Fruit fly (Drosophila melanogaster): Measurements from ENCODE around the gene CG9132.

The CG9132 gene

dm6 chrX:16751579-16752156 is 48.8 kb downstream of the CG9132 start, which contains the start of gene goe:
Gene goe, minus strand, starts transcription at chrX:16751910.
- peak; percentile 55 for TF ChIP-seq CG10631 (GFP tag; optimal IDR thresholded peaks at IDR 0.05)
- TF ChIP-seq Ets21C (GFP tag; optimal IDR thresholded peaks at IDR 0.05): peak; percentile 67
- TF ChIP-seq pdm3 (GFP tag; optimal IDR thresholded peaks at IDR 0.05): peak; percentile 67
- TF ChIP-seq Smox (GFP tag; optimal IDR thresholded peaks at IDR 0.05): peak; percentile 60
- TF ChIP-seq Eip93F (GFP tag; optimal IDR thresholded peaks at IDR 0.05): no peak
- no peak for TF ChIP-seq CG8119 (GFP tag; IDR thresholded peaks at IDR 0.05)
- TF ChIP-seq Sox14 (GFP tag; optimal IDR thresholded peaks at IDR 0.05): peak; percentile 68
- TF ChIP-seq salr (GFP tag; optimal IDR thresholded peaks at IDR 0.05): peak in 1 of 2 experiments; percentile 8
- TF ChIP-seq CG11762 (GFP tag; optimal IDR thresholded peaks at IDR 0.05; ENCODE audit: insufficient read depth): no peak
- peak; percentile 27 for TF ChIP-seq dac (GFP tag; optimal IDR thresholded peaks at IDR 0.05)
- no peak for TF ChIP-seq CG15336 (GFP tag; IDR thresholded peaks at IDR 0.05)
- TF ChIP-seq svp (GFP tag): peak; percentile 80
- TF ChIP-seq topi (GFP tag; optimal IDR thresholded peaks at IDR 0.05): peak; percentile 49
- peak; percentile 27 for TF ChIP-seq CG11902 (GFP tag; optimal IDR thresholded peaks at IDR 0.05)
- peak; percentile 43 for TF ChIP-seq CG3919 (GFP tag; optimal IDR thresholded peaks at IDR 0.05)
- peak; percentile 39 for TF ChIP-seq CG8632 (GFP tag; optimal IDR thresholded peaks at IDR 0.05)
- 0 out of 2 replicates have a peak, but pooled peaks have one; percentile 21 for TF ChIP-seq CG11294 (GFP tag; IDR thresholded peaks at IDR 0.05)
- peak; percentile 65 for TF ChIP-seq CG6792 (GFP tag; optimal IDR thresholded peaks at IDR 0.05)
- peak; percentile 39 for TF ChIP-seq Sox15 (GFP tag; optimal IDR thresholded peaks at IDR 0.05)
- TF ChIP-seq achi (GFP tag; optimal IDR thresholded peaks at IDR 0.05): peak; percentile 49
- TF ChIP-seq Hr39 (GFP tag; optimal IDR thresholded peaks at IDR 0.05): peak; percentile 81
- no peak for TF ChIP-seq CG10669 (GFP tag; optimal IDR thresholded peaks at IDR 0.05)
- peak; percentile 60 for TF ChIP-seq Eip75B (GFP tag; optimal IDR thresholded peaks at IDR 0.05)
- peak; percentile 35 for TF ChIP-seq CG7368 (GFP tag; optimal IDR thresholded peaks at IDR 0.05)
- peak; percentile 17 for TF ChIP-seq CG8319 (GFP tag; optimal IDR thresholded peaks at IDR 0.05)
- peak; percentile 5 for TF ChIP-seq Lpt (GFP tag; optimal IDR thresholded peaks at IDR 0.05)
- peak in 1 of 2 experiments; percentile 35 for TF ChIP-seq ss (GFP tag; optimal IDR thresholded peaks at IDR 0.05)
- peak; percentile 83 for TF ChIP-seq Eip78C (GFP tag)
- no peak for TF ChIP-seq CG9139 (GFP tag; optimal IDR thresholded peaks at IDR 0.05)
- TF ChIP-seq acj6 (GFP tag; optimal IDR thresholded peaks at IDR 0.05): peak; percentile 56
- TF ChIP-seq CG3032 (tag; optimal IDR thresholded peaks at IDR 0.05): peak; percentile 37
- peak; percentile 27; the same call in 1 of the 2 replicates for TF ChIP-seq Gug (GFP tag; IDR thresholded peaks at IDR 0.05)
- TF ChIP-seq CG6854 (GFP tag; optimal IDR thresholded peaks at IDR 0.05): peak; percentile 40
- TF ChIP-seq CG31627 (GFP tag; optimal IDR thresholded peaks at IDR 0.05): peak; percentile 80
- TF ChIP-seq CG6808 (GFP tag; optimal IDR thresholded peaks at IDR 0.05): no peak
- TF ChIP-seq net (GFP tag; optimal IDR thresholded peaks at IDR 0.05): peak; percentile 1
- TF ChIP-seq CG16779 (tag; optimal IDR thresholded peaks at IDR 0.05): no peak
- TF ChIP-seq Blimp-1 (GFP tag; optimal IDR thresholded peaks at IDR 0.05): no peak
- peak; percentile 63 for TF ChIP-seq vri (GFP tag; optimal IDR thresholded peaks at IDR 0.05)
- TF ChIP-seq fd59A (GFP tag; optimal IDR thresholded peaks at IDR 0.05): no peak
- no peak for TF ChIP-seq spab (GFP tag; optimal IDR thresholded peaks at IDR 0.05)
- no peak for TF ChIP-seq dsx (GFP tag; optimal IDR thresholded peaks at IDR 0.05; ENCODE audit: poor library complexity, severe bottlenecking)
- TF ChIP-seq OdsH (GFP tag; optimal IDR thresholded peaks at IDR 0.05): peak; percentile 60
- TF ChIP-seq fd85E (GFP tag; optimal IDR thresholded peaks at IDR 0.05): no peak
- no peak for TF ChIP-seq CG6276 (GFP tag; optimal IDR thresholded peaks at IDR 0.05)
- peak; percentile 68 for TF ChIP-seq Met (GFP tag; optimal IDR thresholded peaks at IDR 0.05)
- no peak for TF ChIP-seq Hr4 (GFP tag; optimal IDR thresholded peaks at IDR 0.05)
- peak; percentile 15 for TF ChIP-seq CG32006 (GFP tag; optimal IDR thresholded peaks at IDR 0.05)
- TF ChIP-seq eg (GFP tag; IDR thresholded peaks at IDR 0.05): peak; percentile 58; the same call in 2 of the 3 replicates
- TF ChIP-seq fkh (GFP tag; optimal IDR thresholded peaks at IDR 0.05): no peak
- TF ChIP-seq Ets96B (tag; optimal IDR thresholded peaks at IDR 0.05): no peak

Data from whole organism, prepupa.